Fruit fly (Drosophila melanogaster): ENCODE results near the gene CG31445.

dm6 chr3R:29214982-29215533 lies 29.6 kb downstream of the CG31445 start:
- TF ChIP-seq Sin3A (optimal IDR thresholded peaks at IDR 0.05) (no peak), psq (optimal IDR thresholded peaks at IDR 0.05) (no peak), insv (optimal IDR thresholded peaks at IDR 0.05) (no peak), Myc (optimal IDR thresholded peaks at IDR 0.05) (no peak)

Data from Kc167 (cell line).